Worm (Caenorhabditis elegans): ENCODE measurements around the gene D2062.1.

DNA sequence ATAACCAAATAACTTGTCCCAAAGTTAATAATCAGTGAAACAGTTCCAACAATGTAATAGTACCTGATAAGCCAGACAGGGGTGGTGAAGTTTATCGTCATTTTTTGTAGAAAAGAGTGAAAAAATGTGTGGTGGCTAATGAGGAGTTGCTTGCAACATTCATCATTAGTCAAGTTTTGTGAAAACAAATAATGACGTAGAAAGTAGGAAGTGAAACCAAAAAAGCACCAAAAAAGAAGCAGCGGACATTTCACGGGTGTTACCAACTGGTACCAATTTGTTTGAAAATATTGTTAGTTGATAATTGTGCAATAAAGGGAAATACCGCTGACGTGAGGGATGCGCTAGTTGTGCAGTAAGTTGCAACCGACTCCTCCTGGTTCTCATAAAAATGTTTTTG, 45.8 kb upstream of the D2062.1 start, which contains the start of gene sri-36:
- no peak for TF ChIP-seq him-1 (tag; optimal IDR thresholded peaks at IDR 0.05)
- TF ChIP-seq akir-1 (GFP tag; optimal IDR thresholded peaks at IDR 0.05) = no peak
- TF ChIP-seq nfya-1 (tag; optimal IDR thresholded peaks at IDR 0.05; ENCODE audit: borderline replicate concordance, insufficient read depth) = no peak
- TF ChIP-seq hrde-1 (tag; optimal IDR thresholded peaks at IDR 0.05; ENCODE audit: borderline replicate concordance) = no peak
- TF ChIP-seq unc-62 (GFP tag; optimal IDR thresholded peaks at IDR 0.05) = no peak
- TF ChIP-seq pha-4 (tag; optimal IDR thresholded peaks at IDR 0.05) = no peak
- TF ChIP-seq dpl-1 (GFP tag; optimal IDR thresholded peaks at IDR 0.05) = no peak
- TF ChIP-seq hlh-26 (GFP tag; conservative IDR thresholded peaks at IDR 0.05) = no peak
- no peak for TF ChIP-seq madf-10 (tag; optimal IDR thresholded peaks at IDR 0.05)
- TF ChIP-seq egl-18 (GFP tag; IDR thresholded peaks at IDR 0.05) = no peak

Data from whole organism, young adult.